Fruit fly (Drosophila melanogaster): ENCODE results near the gene Lsp1beta.

Lsp1beta gene

dm6 chr2L:856001-856400, 42.3 kb upstream of the Lsp1beta start (continued):
- TF ChIP-seq stc (GFP tag; IDR thresholded peaks at IDR 0.05), result peak; percentile 28; the same call in 1 of the 2 replicates
- TF ChIP-seq hkb (optimal IDR thresholded peaks at IDR 0.05), result no peak
- TF ChIP-seq hkb (GFP tag; IDR thresholded peaks at IDR 0.05), result peak; percentile 64; the same call in 1 of the 2 replicates
- no peak for TF ChIP-seq ham (GFP tag; IDR thresholded peaks at IDR 0.05)
- TF ChIP-seq CG31365 (tag; optimal IDR thresholded peaks at IDR 0.05), result peak; percentile 30
- TF ChIP-seq dysf (GFP tag; IDR thresholded peaks at IDR 0.05), result 0 out of 3 replicates have a peak, but pooled peaks have one; percentile 10
- TF ChIP-seq Xrp1 (GFP tag; IDR thresholded peaks at IDR 0.05), result peak; percentile 59
- TF ChIP-seq Hmr (GFP tag; optimal IDR thresholded peaks at IDR 0.05), result peak; percentile 14
- TF ChIP-seq CG12071 (GFP tag; optimal IDR thresholded peaks at IDR 0.05), result peak; percentile 26
- TF ChIP-seq CG6813 (GFP tag; optimal IDR thresholded peaks at IDR 0.05), result peak; percentile 62
- TF ChIP-seq CG33557 (GFP tag; optimal IDR thresholded peaks at IDR 0.05), result peak; percentile 31
- peak; percentile 41 for TF ChIP-seq CG2678 (tag; optimal IDR thresholded peaks at IDR 0.05)
- no peak for TF ChIP-seq Stat92E (GFP tag; optimal IDR thresholded peaks at IDR 0.05)
- TF ChIP-seq Opbp (GFP tag; IDR thresholded peaks at IDR 0.05; ENCODE audit: partially characterized antibody), result no peak
- peak in 1 of 2 experiments; percentile 37 for TF ChIP-seq bsh (GFP tag; optimal IDR thresholded peaks at IDR 0.05)
- TF ChIP-seq fd64A (GFP tag; optimal IDR thresholded peaks at IDR 0.05), result peak; percentile 60
- no peak for TF ChIP-seq fd3F (GFP tag; optimal IDR thresholded peaks at IDR 0.05)
- TF ChIP-seq chm (GFP tag; IDR thresholded peaks at IDR 0.05), result peak; percentile 45; the same call in 1 of the 2 replicates
- peak; percentile 77 for TF ChIP-seq CG18599 (GFP tag; optimal IDR thresholded peaks at IDR 0.05)
- no peak for TF ChIP-seq ttk (GFP tag; IDR thresholded peaks at IDR 0.05)
- TF ChIP-seq Ssrp (tag; optimal IDR thresholded peaks at IDR 0.05), result no peak
- TF ChIP-seq sim (GFP tag; IDR thresholded peaks at IDR 0.05), result 0 out of 2 replicates have a peak, but pooled peaks have one; percentile 24
- TF ChIP-seq CG17359 (tag; optimal IDR thresholded peaks at IDR 0.05), result peak; percentile 19
- peak; percentile 45 for TF ChIP-seq CG4707 (GFP tag; optimal IDR thresholded peaks at IDR 0.05)
- peak; percentile 15 for TF ChIP-seq BtbVII (GFP tag; optimal IDR thresholded peaks at IDR 0.05)
- TF ChIP-seq CG33213 (GFP tag; optimal IDR thresholded peaks at IDR 0.05), result peak; percentile 3
- TF ChIP-seq lbe (GFP tag; optimal IDR thresholded peaks at IDR 0.05), result peak; percentile 59
- TF ChIP-seq ATbp (GFP tag; optimal IDR thresholded peaks at IDR 0.05), result peak; percentile 77
- TF ChIP-seq CG6254 (GFP tag; optimal IDR thresholded peaks at IDR 0.05), result peak; percentile 21
- no peak for TF ChIP-seq CG8765 (GFP tag; IDR thresholded peaks at IDR 0.05)
- TF ChIP-seq Trl (optimal IDR thresholded peaks at IDR 0.05), result no peak
- peak; percentile 6 for TF ChIP-seq Trl (GFP tag; optimal IDR thresholded peaks at IDR 0.05)
- no peak for TF ChIP-seq pan (optimal IDR thresholded peaks at IDR 0.05)
- no peak for TF ChIP-seq pan (GFP tag; optimal IDR thresholded peaks at IDR 0.05 in 1 of 2, IDR thresholded peaks at IDR 0.05 in 1 of 2)
- no peak for TF ChIP-seq CG10274 (GFP tag; optimal IDR thresholded peaks at IDR 0.05)
- TF ChIP-seq YL-1 (GFP tag; optimal IDR thresholded peaks at IDR 0.05), result peak; percentile 3
- peak; percentile 37; the same call in 1 of the 3 replicates for TF ChIP-seq zfh1 (GFP tag; IDR thresholded peaks at IDR 0.05)
- TF ChIP-seq Side (GFP tag; optimal IDR thresholded peaks at IDR 0.05), result peak; percentile 16
- TF ChIP-seq CG7987 (GFP tag; optimal IDR thresholded peaks at IDR 0.05), result peak; percentile 33
- peak; percentile 60 for TF ChIP-seq CG12769 (tag; optimal IDR thresholded peaks at IDR 0.05)
- 0 out of 3 replicates have a peak, but pooled peaks have one; percentile 50 for TF ChIP-seq otp (GFP tag; IDR thresholded peaks at IDR 0.05)
- peak; percentile 10 for TF ChIP-seq B-H2 (GFP tag; optimal IDR thresholded peaks at IDR 0.05)
- TF ChIP-seq ara (GFP tag; IDR thresholded peaks at IDR 0.05), result peak; percentile 46; the same call in 1 of the 2 replicates
- TF ChIP-seq cwo (GFP tag; optimal IDR thresholded peaks at IDR 0.05), result no peak
- TF ChIP-seq CG3407 (GFP tag; optimal IDR thresholded peaks at IDR 0.05), result peak; percentile 45
- TF ChIP-seq CG15601 (tag; optimal IDR thresholded peaks at IDR 0.05), result peak; percentile 49
- peak; percentile 46 for TF ChIP-seq Fer1 (GFP tag; optimal IDR thresholded peaks at IDR 0.05)
- no peak for TF ChIP-seq CG15011 (GFP tag; optimal IDR thresholded peaks at IDR 0.05)
- TF ChIP-seq fru (optimal IDR thresholded peaks at IDR 0.05), result no peak
- no peak for TF ChIP-seq CG13624 (GFP tag; optimal IDR thresholded peaks at IDR 0.05)

Measured in whole organism, embryonic.